Worm (Caenorhabditis elegans): ENCODE data around the gene dgn-1.

The dgn-1 gene

ce11 chrX:10919613-10920012, 9.2 kb downstream of the dgn-1 start, which contains the start of gene nstp-9:
Gene nstp-9 (minus strand): TSS chrX:10919713.
- TF ChIP-seq B0019.2 (GFP tag; conservative IDR thresholded peaks at IDR 0.05) (no peak), F23B12.7 (tag; optimal IDR thresholded peaks at IDR 0.05; ENCODE audit: insufficient read depth) (no peak), ZK185.1 (tag; optimal IDR thresholded peaks at IDR 0.05; ENCODE audit: poor library complexity, severe bottlenecking) (no peak), snpc-1.1 (tag; optimal IDR thresholded peaks at IDR 0.05; ENCODE audit: insufficient read depth) (no peak), snpc-1.3 (tag; optimal IDR thresholded peaks at IDR 0.05; ENCODE audit: insufficient read depth) (no peak), ztf-22 (GFP tag; optimal IDR thresholded peaks at IDR 0.05) (no peak), egl-18 (GFP tag; IDR thresholded peaks at IDR 0.05) (no peak), Y53F4B.3 (GFP tag; IDR thresholded peaks at IDR 0.05) (no peak), let-607 (tag; optimal IDR thresholded peaks at IDR 0.05) (no peak), hmg-20 (GFP tag; IDR thresholded peaks at IDR 0.05) (no peak)

- no peak for TF ChIP-seq Y79H2A.3 (GFP tag; conservative IDR thresholded peaks at IDR 0.05)
- TF ChIP-seq aptf-2 (GFP tag; conservative IDR thresholded peaks at IDR 0.05), result 0 out of 2 replicates have a peak, but pooled peaks have one; percentile 25
- no peak for TF ChIP-seq B0336.3 (GFP tag; IDR thresholded peaks at IDR 0.05)
- TF ChIP-seq athp-1 (tag; optimal IDR thresholded peaks at IDR 0.05), result no peak
- TF ChIP-seq nhr-80 (tag; optimal IDR thresholded peaks at IDR 0.05), result peak; percentile 37
- TF ChIP-seq lag-1 (GFP tag; IDR thresholded peaks at IDR 0.05), result no peak
Measured at ce11 chrX:10916194-10916593, 12.6 kb downstream of the dgn-1 start.

ce11 chrX:10914421-10915277, 14.1 kb downstream of the dgn-1 start:
- TF ChIP-seq nhr-80 (tag; optimal IDR thresholded peaks at IDR 0.05), result peak; percentile 58
- no peak for TF ChIP-seq hrde-1 (tag; optimal IDR thresholded peaks at IDR 0.05; ENCODE audit: borderline replicate concordance)

- no peak for TF ChIP-seq attf-3 (GFP tag; conservative IDR thresholded peaks at IDR 0.05)
- no peak for TF ChIP-seq ztf-25 (GFP tag; IDR thresholded peaks at IDR 0.05)
- TF ChIP-seq F39B2.1 (GFP tag; IDR thresholded peaks at IDR 0.05), result no peak
- TF ChIP-seq chd-7 (tag; optimal IDR thresholded peaks at IDR 0.05), result no peak
- no peak for TF ChIP-seq snpc-3.4 (tag; optimal IDR thresholded peaks at IDR 0.05)
- TF ChIP-seq dpl-1 (GFP tag; optimal IDR thresholded peaks at IDR 0.05), result no peak
- no peak for TF ChIP-seq egl-18 (GFP tag; IDR thresholded peaks at IDR 0.05)
- no peak for TF ChIP-seq pbrm-1 (GFP tag; IDR thresholded peaks at IDR 0.05)
- TF ChIP-seq nhr-179 (tag; optimal IDR thresholded peaks at IDR 0.05), result no peak
- TF ChIP-seq K11D2.4 (GFP tag; IDR thresholded peaks at IDR 0.05), result no peak
- no peak for TF ChIP-seq repo-1 (tag; optimal IDR thresholded peaks at IDR 0.05)
- no peak for TF ChIP-seq C17E4.6 (GFP tag; IDR thresholded peaks at IDR 0.05)
- TF ChIP-seq bed-2 (GFP tag; IDR thresholded peaks at IDR 0.05), result no peak
- TF ChIP-seq lin-26 (GFP tag; IDR thresholded peaks at IDR 0.05), result no peak
- no peak for TF ChIP-seq F57A8.1 (GFP tag; optimal IDR thresholded peaks at IDR 0.05)
- TF ChIP-seq F33H1.4 (GFP tag; IDR thresholded peaks at IDR 0.05), result no peak
- no peak for TF ChIP-seq cebp-1 (GFP tag; IDR thresholded peaks at IDR 0.05)
- TF ChIP-seq cebp-1 (tag; optimal IDR thresholded peaks at IDR 0.05), result no peak
Measured at ce11 chrX:10913981-10914380, 14.8 kb downstream of the dgn-1 start, which contains the start of gene F47B10.9. Gene F47B10.9 (minus strand): TSS chrX:10914081.

Measured in whole organism, young adult.